Worm (Caenorhabditis elegans): ENCODE results near the gene rtfo-1.

- TF ChIP-seq nhr-11 (tag; optimal IDR thresholded peaks at IDR 0.05): no peak
- no peak for TF ChIP-seq mbf-1 (tag; optimal IDR thresholded peaks at IDR 0.05)
- TF ChIP-seq ama-1 (optimal IDR thresholded peaks at IDR 0.05): no peak
- TF ChIP-seq unc-62 (GFP tag; optimal IDR thresholded peaks at IDR 0.05): no peak
- no peak for TF ChIP-seq ztf-11 (tag; optimal IDR thresholded peaks at IDR 0.05)
- TF ChIP-seq aly-2 (tag; optimal IDR thresholded peaks at IDR 0.05): no peak
- TF ChIP-seq lin-39 (tag; optimal IDR thresholded peaks at IDR 0.05): no peak
- no peak for TF ChIP-seq ztf-4 (tag; optimal IDR thresholded peaks at IDR 0.05)
- no peak for TF ChIP-seq skn-1 (tag; optimal IDR thresholded peaks at IDR 0.05)
- no peak for TF ChIP-seq sem-4 (tag; optimal IDR thresholded peaks at IDR 0.05)
- TF ChIP-seq F13H6.1 (tag; optimal IDR thresholded peaks at IDR 0.05): no peak
- no peak for TF ChIP-seq fos-1 (tag; optimal IDR thresholded peaks at IDR 0.05)
- no peak for TF ChIP-seq lsy-2 (tag; optimal IDR thresholded peaks at IDR 0.05)
- no peak for TF ChIP-seq elt-3 (tag; optimal IDR thresholded peaks at IDR 0.05)
These were observed 47.2 kb upstream of the rtfo-1 start, which contains the start of gene col-146 for ce11 chrV:9629643-9630042.
